Fruit fly (Drosophila melanogaster) whole organism, wandering third instar larva: Measurements from ENCODE around the gene CG13950.

Experiments used
- Abd-B ChIP-seq: fragments of >200 bp; optimal IDR thresholded peaks from 2 replicates; lab custom pipeline; 2017; ENCODE audit warnings: missing biosample characterization, missing genetic modification characterization
- CG32264 ChIP-seq: fragments of 200-800 bp; sonication (Bioruptor generic); optimal IDR thresholded peaks from 2 replicates; lab custom pipeline; 2016; ENCODE audit warnings: missing biosample characterization, missing genetic modification characterization
- CG9705 ChIP-seq: fragments of 200-800 bp; sonication (Bioruptor generic); optimal IDR thresholded peaks from 2 replicates; lab custom pipeline; 2018; ENCODE audit warnings: missing biosample characterization, mild to moderate bottlenecking, missing genetic modification characterization
- CrebA ChIP-seq: fragments of 200-800 bp; sonication (Bioruptor generic); optimal IDR thresholded peaks from 2 replicates; lab custom pipeline; 2016; ENCODE audit warnings: missing biosample characterization, mild to moderate bottlenecking, missing genetic modification characterization, borderline replicate concordance
- Dfd ChIP-seq: fragments of >200 bp; optimal IDR thresholded peaks from 2 replicates; lab custom pipeline; 2017; ENCODE audit warnings: missing biosample characterization, missing genetic modification characterization
- Dif ChIP-seq: fragments of 200-275, 200-300 bp; sonication (Bioruptor generic); optimal IDR thresholded peaks from 2 replicates; lab custom pipeline; 2018; ENCODE audit warnings: missing biosample characterization, missing genetic modification characterization; ENCODE audit not compliant: partially characterized antibody
- GATAd ChIP-seq: sonication (Bioruptor generic); optimal IDR thresholded peaks from 2 replicates; lab custom pipeline; 2016; ENCODE audit warnings: missing biosample characterization, missing genetic modification characterization
- HLH106 ChIP-seq: fragments of 200-800 bp; optimal IDR thresholded peaks from 3 replicates; lab custom pipeline; 2019; ENCODE audit warnings: missing biosample characterization, mild to moderate bottlenecking, missing genetic modification characterization, moderate library complexity
- Hnf4 ChIP-seq: fragments of 200-800 bp; sonication (Bioruptor generic); optimal IDR thresholded peaks from 2 replicates; lab custom pipeline; 2016; ENCODE audit warnings: missing biosample characterization, mild to moderate bottlenecking, missing genetic modification characterization
- Hr78 ChIP-seq: fragments of >200 bp; optimal IDR thresholded peaks from 2 replicates; lab custom pipeline; 2017; ENCODE audit warnings: missing biosample characterization, missing genetic modification characterization
- Hr83 ChIP-seq: fragments of 200-300 bp; sonication (Bioruptor generic); optimal IDR thresholded peaks from 2 replicates; lab custom pipeline; 2016; ENCODE audit warnings: missing biosample characterization, mild to moderate bottlenecking, missing genetic modification characterization, moderate library complexity; ENCODE audit not compliant: poor library complexity, severe bottlenecking
- Jra ChIP-seq: sonication (Bioruptor generic); optimal IDR thresholded peaks from 2 replicates; lab custom pipeline; 2016; ENCODE audit warnings: missing biosample characterization, missing genetic modification characterization
- Mio ChIP-seq: sonication (Bioruptor generic); optimal IDR thresholded peaks from 2 replicates; lab custom pipeline; 2016; ENCODE audit warnings: missing biosample characterization, missing genetic modification characterization
- Myc ChIP-seq: fragments of >200 bp; optimal IDR thresholded peaks from 2 replicates; lab custom pipeline; 2017
- N ChIP-seq: fragments of >200 bp; optimal IDR thresholded peaks from 2 replicates; lab custom pipeline; 2018; ENCODE audit warnings: missing biosample characterization, missing external identifiers, missing genetic modification characterization
- OdsH ChIP-seq: fragments of 200-800 bp; sonication (Bioruptor generic); optimal IDR thresholded peaks from 2 replicates; lab custom pipeline; 2016; ENCODE audit warnings: missing biosample characterization, mild to moderate bottlenecking, missing genetic modification characterization
- Rel ChIP-seq, 2 experiments: fragments of 200-800 bp; sonication (Bioruptor generic) in 1 of 2; optimal IDR thresholded peaks; 2 replicates in 1 of 2; 3 replicates in 1 of 2; lab custom pipeline; 2016 to 2019; ENCODE audit warnings: mild to moderate bottlenecking in 2 of 2, missing biosample characterization in 2 of 2, missing genetic modification characterization in 2 of 2, moderate library complexity in 1 of 2
- Sp1 ChIP-seq: fragments of 200-800 bp; sonication (Bioruptor generic); optimal IDR thresholded peaks from 3 replicates; lab custom pipeline; 2019; ENCODE audit warnings: missing biosample characterization, mild to moderate bottlenecking, missing genetic modification characterization, moderate library complexity
- Vsx2 ChIP-seq: fragments of 200-300, 225-300 bp; sonication (Bioruptor generic); optimal IDR thresholded peaks from 2 replicates; lab custom pipeline; 2018; ENCODE audit warnings: missing biosample characterization, missing genetic modification characterization; ENCODE audit not compliant: partially characterized antibody
- br ChIP-seq: fragments of 200-800 bp; sonication (Bioruptor generic); optimal IDR thresholded peaks from 2 replicates; lab custom pipeline; 2016; ENCODE audit warnings: missing biosample characterization, missing genetic modification characterization
- brk ChIP-seq: fragments of 200-800 bp; sonication (Bioruptor generic); optimal IDR thresholded peaks from 2 replicates; lab custom pipeline; 2016; ENCODE audit warnings: missing biosample characterization, mild to moderate bottlenecking, missing genetic modification characterization
- dl ChIP-seq, 2 experiments: fragments of 175-275, 200-275 bp in 1 of 2; fragments of 200-275 bp in 1 of 2; sonication (Bioruptor generic); optimal IDR thresholded peaks; lab custom pipeline; 2018; ENCODE audit warnings: mild to moderate bottlenecking in 2 of 2, missing biosample characterization in 2 of 2, missing genetic modification characterization in 2 of 2, moderate library complexity in 2 of 2; ENCODE audit not compliant: partially characterized antibody in 2 of 2, insufficient read depth in 1 of 2
- dmrt93B ChIP-seq: fragments of 200-800 bp; sonication (Bioruptor generic); optimal IDR thresholded peaks from 2 replicates; lab custom pipeline; 2018; ENCODE audit warnings: missing biosample characterization, mild to moderate bottlenecking, missing genetic modification characterization
- dsf ChIP-seq: sonication (Bioruptor generic); optimal IDR thresholded peaks from 2 replicates; lab custom pipeline; 2016; ENCODE audit warnings: missing biosample characterization, missing genetic modification characterization, borderline replicate concordance
- ey ChIP-seq: fragments of 200-800 bp; sonication (Bioruptor generic); optimal IDR thresholded peaks from 2 replicates; lab custom pipeline; 2016; ENCODE audit warnings: missing biosample characterization, missing genetic modification characterization
- foxo ChIP-seq, 2 experiments: fragments of 200-800 bp; sonication (Bioruptor generic); optimal IDR thresholded peaks; 2 replicates in 1 of 2; 3 replicates in 1 of 2; lab custom pipeline; 2016 to 2017; ENCODE audit warnings: missing biosample characterization in 2 of 2, missing genetic modification characterization in 2 of 2
- fru ChIP-seq: fragments of 200-800 bp; sonication (Bioruptor generic); optimal IDR thresholded peaks from 3 replicates; lab custom pipeline; 2016; ENCODE audit warnings: missing biosample characterization, mild to moderate bottlenecking, missing genetic modification characterization
- h ChIP-seq: fragments of 200-800 bp; sonication (Bioruptor generic); optimal IDR thresholded peaks from 3 replicates; lab custom pipeline; 2016; ENCODE audit warnings: missing biosample characterization, mild to moderate bottlenecking, missing genetic modification characterization
- jim ChIP-seq: fragments of 175-275, 200-325 bp; sonication (Bioruptor generic); optimal IDR thresholded peaks from 2 replicates; lab custom pipeline; 2016; ENCODE audit warnings: missing biosample characterization, mild to moderate bottlenecking, missing genetic modification characterization
- lola ChIP-seq: fragments of >200 bp; optimal IDR thresholded peaks from 2 replicates; lab custom pipeline; 2017; ENCODE audit warnings: missing biosample characterization, missing genetic modification characterization
- pan ChIP-seq: fragments of >200 bp; optimal IDR thresholded peaks from 2 replicates; lab custom pipeline; 2017
- psq ChIP-seq: fragments of 200-800 bp; sonication (Bioruptor generic); optimal IDR thresholded peaks from 3 replicates; lab custom pipeline; 2017; ENCODE audit warnings: missing biosample characterization, mild to moderate bottlenecking, missing genetic modification characterization, moderate library complexity
- rgr ChIP-seq: fragments of 200-800 bp; sonication (Bioruptor generic); optimal IDR thresholded peaks from 3 replicates; lab custom pipeline; 2016; ENCODE audit warnings: missing biosample characterization, mild to moderate bottlenecking, missing genetic modification characterization
- sage ChIP-seq: fragments of 200-800 bp; sonication (Bioruptor generic); optimal IDR thresholded peaks from 2 replicates; lab custom pipeline; 2016; ENCODE audit warnings: missing biosample characterization, mild to moderate bottlenecking, missing genetic modification characterization
- sv ChIP-seq: fragments of 200-800 bp; sonication (Bioruptor generic); optimal IDR thresholded peaks from 3 replicates; lab custom pipeline; 2016; ENCODE audit warnings: missing biosample characterization, missing genetic modification characterization
- tai ChIP-seq: sonication (Bioruptor generic); optimal IDR thresholded peaks from 2 replicates; lab custom pipeline; 2016; ENCODE audit warnings: missing biosample characterization, missing genetic modification characterization
- usp ChIP-seq: fragments of >200 bp; optimal IDR thresholded peaks from 2 replicates; lab custom pipeline; 2017; ENCODE audit warnings: missing biosample characterization, missing genetic modification characterization
- woc ChIP-seq: sonication (Bioruptor generic); optimal IDR thresholded peaks from 2 replicates; lab custom pipeline; 2016; ENCODE audit warnings: missing biosample characterization, mild to moderate bottlenecking, missing genetic modification characterization

Gene CG13950

dm6 chr2L:866950-867744, 7.2 kb downstream of the CG13950 start (continued):
- TF ChIP-seq lola (no peak), fru (peak; percentile 99), Myc (lab: Kevin White, UChicago) (no peak)

dm6 chr2L:867899-868605, 8.1 kb downstream of the CG13950 start, which contains the start of gene aru:
aru (minus strand) TSS chr2L:868354.
- TF ChIP-seq dmrt93B (no peak), tai (GFP tag; lab: Kevin White, UChicago) (no peak), Rel (GFP tag; optimal IDR thresholded peaks at IDR 0.05; lab: Kevin White, UChicago) (no peak), Rel (tag; optimal IDR thresholded peaks at IDR 0.05; lab: Kevin White, UChicago) (peak; percentile 6), brk (GFP tag; lab: Kevin White, UChicago) (peak; percentile 37), pan (lab: Kevin White, UChicago) (no peak), fru (peak; percentile 68), sage (peak; percentile 21), CrebA (GFP tag; lab: Kevin White, UChicago) (no peak), OdsH (no peak), Myc (lab: Kevin White, UChicago) (no peak), Hr78 (GFP tag; lab: Kevin White, UChicago) (no peak), lola (no peak), woc (GFP tag; lab: Kevin White, UChicago) (peak; percentile 36), dsf (GFP tag; lab: Kevin White, UChicago) (no peak), Sp1 (GFP tag; lab: Kevin White, UChicago) (peak; percentile 30), CG32264 (GFP tag; lab: Kevin White, UChicago) (no peak), Hr83 (GFP tag; lab: Kevin White, UChicago) (peak; percentile 19), Dfd (GFP tag; lab: Kevin White, UChicago) (no peak), GATAd (GFP tag; lab: Kevin White, UChicago) (no peak), foxo (GFP tag; optimal IDR thresholded peaks at IDR 0.05; lab: Kevin White, UChicago) (no peak), jim (GFP tag; lab: Kevin White, UChicago) (no peak), rgr (GFP tag; lab: Kevin White, UChicago) (peak; percentile 2), CG9705 (GFP tag; lab: Kevin White, UChicago) (no peak), Vsx2 (GFP tag; lab: Kevin White, UChicago) (no peak), usp (no peak), Jra (no peak), sv (GFP tag; lab: Kevin White, UChicago) (no peak), HLH106 (tag; lab: Kevin White, UChicago) (peak; percentile 43), Abd-B (GFP tag; lab: Kevin White, UChicago) (no peak), br (GFP tag; lab: Kevin White, UChicago) (no peak), Mio (GFP tag; lab: Kevin White, UChicago) (no peak), ey (GFP tag; lab: Kevin White, UChicago) (no peak), psq (GFP tag; lab: Kevin White, UChicago) (peak; percentile 38), Dif (GFP tag; lab: Kevin White, UChicago) (peak; percentile 82), dl (GFP tag; optimal IDR thresholded peaks at IDR 0.05; lab: Kevin White, UChicago; ENCODE audit: insufficient read depth in 1 of 2, partially characterized antibody in 2 of 2) (peak in 1 of 2 experiments; percentile 56), N (GFP tag; lab: Kevin White, UChicago) (no peak), Hnf4 (GFP tag; lab: Kevin White, UChicago) (peak; percentile 43), h (peak; percentile 48)
